Comparison of ENCODE assay signal across 2 fruit fly cellular contexts in genomic region chr2L:10418981-10419380, dm6.
TF ChIP-seq lines count a peak whose summit lies in the region.

Gene RfC3, plus strand, starts transcription at chr2L:10419190.

- TF ChIP-seq CTCF in whole organism, embryonic (GFP tag; optimal IDR thresholded peaks at IDR 0.05; lab: Kevin White, UChicago), result no peak

TF ChIP-seq in whole organism, adult, 20 proteins besides CTCF, POLR2A, EP300 and RAD21:
- TF ChIP-seq CG7101 (tag; optimal IDR thresholded peaks at IDR 0.05; lab: Kevin White, UChicago) (no peak), kay (GFP tag; lab: Kevin White, UChicago; ENCODE audit: borderline replicate concordance) (peak; percentile 94), CG5204 (GFP tag; optimal IDR thresholded peaks at IDR 0.05; lab: Kevin White, UChicago) (no peak), Hr96 (GFP tag; optimal IDR thresholded peaks at IDR 0.05; lab: Kevin White, UChicago) (no peak), Mnt (GFP tag; optimal IDR thresholded peaks at IDR 0.05; lab: Kevin White, UChicago) (peak; percentile 16), cnc (optimal IDR thresholded peaks at IDR 0.05; lab: Kevin White, UChicago) (no peak), tj (GFP tag; optimal IDR thresholded peaks at IDR 0.05; lab: Kevin White, UChicago) (no peak), toe (GFP tag; optimal IDR thresholded peaks at IDR 0.05; lab: Kevin White, UChicago) (no peak)
TF ChIP-seq in whole organism, adult: peak in this region for 2.

TF ChIP-seq in whole organism, embryonic, 481 proteins besides CTCF, POLR2A, EP300 and RAD21 (continues in another document):
- TF ChIP-seq wor (GFP tag; IDR thresholded peaks at IDR 0.05; lab: Robert Waterston, UW) (no peak), sens-2 (GFP tag; IDR thresholded peaks at IDR 0.05; lab: Robert Waterston, UW) (no peak), B-H1 (GFP tag; IDR thresholded peaks at IDR 0.05; lab: Robert Waterston, UW) (no peak), trem (tag; optimal IDR thresholded peaks at IDR 0.05; lab: Kevin White, UChicago) (peak; percentile 55), CG3726 (GFP tag; IDR thresholded peaks at IDR 0.05; lab: Robert Waterston, UW) (no peak), Scr (GFP tag; IDR thresholded peaks at IDR 0.05; lab: Robert Waterston, UW; ENCODE audit: partially characterized antibody) (peak; percentile 81), btn (GFP tag; optimal IDR thresholded peaks at IDR 0.05; lab: Kevin White, UChicago) (no peak), mirr (GFP tag; optimal IDR thresholded peaks at IDR 0.05; lab: Kevin White, UChicago) (no peak), CG10979 (tag; optimal IDR thresholded peaks at IDR 0.05; lab: Kevin White, UChicago) (no peak), CG9215 (GFP tag; IDR thresholded peaks at IDR 0.05; lab: Robert Waterston, UW) (no peak), slou (GFP tag; optimal IDR thresholded peaks at IDR 0.05; lab: Kevin White, UChicago) (no peak), Hr78 (GFP tag; optimal IDR thresholded peaks at IDR 0.05; lab: Kevin White, UChicago) (peak in 1 of 2 experiments; percentile 93), lov (optimal IDR thresholded peaks at IDR 0.05; lab: Kevin White, UChicago) (no peak), lov (GFP tag; IDR thresholded peaks at IDR 0.05; lab: Robert Waterston, UW) (no peak), Rfx (GFP tag; IDR thresholded peaks at IDR 0.05; lab: Robert Waterston, UW) (no peak), CG8765 (GFP tag; IDR thresholded peaks at IDR 0.05; lab: Robert Waterston, UW) (no peak), gem (tag; optimal IDR thresholded peaks at IDR 0.05; lab: Kevin White, UChicago) (no peak), HLH54F (GFP tag; optimal IDR thresholded peaks at IDR 0.05; lab: Kevin White, UChicago) (no peak), cas (GFP tag; IDR thresholded peaks at IDR 0.05; lab: Robert Waterston, UW) (no peak), tgo (GFP tag; IDR thresholded peaks at IDR 0.05; lab: Robert Waterston, UW) (no peak), knrl (GFP tag; IDR thresholded peaks at IDR 0.05; lab: Robert Waterston, UW; ENCODE audit: partially characterized antibody) (peak; percentile 59; the same call in 2 of the 3 replicates), klu (GFP tag; IDR thresholded peaks at IDR 0.05; lab: Robert Waterston, UW) (no peak), MBD-R2 (GFP tag; IDR thresholded peaks at IDR 0.05; lab: Robert Waterston, UW) (peak; percentile 51; the same call in 1 of the 2 replicates), CG10267 (tag; optimal IDR thresholded peaks at IDR 0.05; lab: Kevin White, UChicago) (peak; percentile 21), CG11696 (GFP tag; IDR thresholded peaks at IDR 0.05; lab: Robert Waterston, UW) (no peak), Myb (GFP tag; optimal IDR thresholded peaks at IDR 0.05; lab: Kevin White, UChicago) (peak; percentile 85), hth (optimal IDR thresholded peaks at IDR 0.05; lab: Kevin White, UChicago) (no peak), zen (tag; optimal IDR thresholded peaks at IDR 0.05; lab: Kevin White, UChicago) (no peak), salm (tag; optimal IDR thresholded peaks at IDR 0.05; lab: Kevin White, UChicago) (no peak), CG18011 (GFP tag; optimal IDR thresholded peaks at IDR 0.05; lab: Kevin White, UChicago) (no peak), CG6854 (GFP tag; optimal IDR thresholded peaks at IDR 0.05; lab: Kevin White, UChicago) (no peak), CG1024 (GFP tag; IDR thresholded peaks at IDR 0.05; lab: Robert Waterston, UW) (no peak), run (tag; optimal IDR thresholded peaks at IDR 0.05; lab: Kevin White, UChicago) (no peak), CG7357 (GFP tag; IDR thresholded peaks at IDR 0.05; lab: Robert Waterston, UW) (no peak), CG12769 (tag; optimal IDR thresholded peaks at IDR 0.05; lab: Kevin White, UChicago) (no peak), Kr (GFP tag; optimal IDR thresholded peaks at IDR 0.05; lab: Kevin White, UChicago) (no peak), croc (GFP tag; conservative IDR thresholded peaks at IDR 0.05; lab: Robert Waterston, UW) (no peak), CG7556 (GFP tag; optimal IDR thresholded peaks at IDR 0.05; lab: Kevin White, UChicago) (no peak), CG31441 (GFP tag; IDR thresholded peaks at IDR 0.05; lab: Robert Waterston, UW) (no peak), CG8089 (GFP tag; optimal IDR thresholded peaks at IDR 0.05; lab: Kevin White, UChicago) (no peak), Hr39 (optimal IDR thresholded peaks at IDR 0.05; lab: Kevin White, UChicago) (no peak), CG15696 (tag; optimal IDR thresholded peaks at IDR 0.05; lab: Kevin White, UChicago) (no peak), CG7745 (tag; optimal IDR thresholded peaks at IDR 0.05; lab: Kevin White, UChicago) (no peak), vvl (GFP tag; IDR thresholded peaks at IDR 0.05; lab: Robert Waterston, UW) (no peak), mam (GFP tag; optimal IDR thresholded peaks at IDR 0.05; lab: Kevin White, UChicago) (no peak), H15 (GFP tag; IDR thresholded peaks at IDR 0.05; lab: Robert Waterston, UW) (no peak), ken (GFP tag; IDR thresholded peaks at IDR 0.05; lab: Robert Waterston, UW) (no peak), CG10366 (GFP tag; IDR thresholded peaks at IDR 0.05; lab: Robert Waterston, UW) (no peak), bsh (GFP tag; optimal IDR thresholded peaks at IDR 0.05; lab: Kevin White, UChicago) (no peak), CG42726 (GFP tag; IDR thresholded peaks at IDR 0.05; lab: Robert Waterston, UW; ENCODE audit: partially characterized antibody) (no peak), CG11398 (GFP tag; optimal IDR thresholded peaks at IDR 0.05; lab: Kevin White, UChicago) (no peak), CG4282 (GFP tag; optimal IDR thresholded peaks at IDR 0.05; lab: Kevin White, UChicago) (no peak), yki (optimal IDR thresholded peaks at IDR 0.05; lab: Kevin White, UChicago) (no peak), CG31388 (GFP tag; optimal IDR thresholded peaks at IDR 0.05; lab: Kevin White, UChicago) (no peak), Deaf1 (tag; optimal IDR thresholded peaks at IDR 0.05; lab: Kevin White, UChicago) (no peak), rib (GFP tag; IDR thresholded peaks at IDR 0.05; lab: Robert Waterston, UW) (0 out of 2 replicates have a peak, but pooled peaks have one; percentile 11), ro (GFP tag; IDR thresholded peaks at IDR 0.05; lab: Robert Waterston, UW) (no peak), PHDP (tag; optimal IDR thresholded peaks at IDR 0.05; lab: Kevin White, UChicago) (no peak), CG10565 (GFP tag; optimal IDR thresholded peaks at IDR 0.05; lab: Kevin White, UChicago) (no peak), YL-1 (GFP tag; optimal IDR thresholded peaks at IDR 0.05; lab: Kevin White, UChicago) (peak; percentile 38), Neu2 (GFP tag; optimal IDR thresholded peaks at IDR 0.05; lab: Kevin White, UChicago; ENCODE audit: borderline replicate concordance) (no peak), ham (GFP tag; IDR thresholded peaks at IDR 0.05; lab: Robert Waterston, UW) (no peak), grn (GFP tag; optimal IDR thresholded peaks at IDR 0.05; lab: Kevin White, UChicago) (no peak), CG7928 (GFP tag; optimal IDR thresholded peaks at IDR 0.05; lab: Kevin White, UChicago) (no peak), CG6791 (GFP tag; IDR thresholded peaks at IDR 0.05; lab: Robert Waterston, UW; ENCODE audit: partially characterized antibody) (peak; percentile 89), crp (GFP tag; optimal IDR thresholded peaks at IDR 0.05; lab: Kevin White, UChicago) (no peak), shn (GFP tag; optimal IDR thresholded peaks at IDR 0.05; lab: Kevin White, UChicago) (no peak), wdn (GFP tag; IDR thresholded peaks at IDR 0.05; lab: Robert Waterston, UW) (no peak), CG10431 (GFP tag; optimal IDR thresholded peaks at IDR 0.05; lab: Kevin White, UChicago) (no peak), scrt (GFP tag; optimal IDR thresholded peaks at IDR 0.05; lab: Kevin White, UChicago) (peak; percentile 90), insv (GFP tag; optimal IDR thresholded peaks at IDR 0.05; lab: Kevin White, UChicago) (no peak), tin (GFP tag; optimal IDR thresholded peaks at IDR 0.05; lab: Kevin White, UChicago) (no peak), CG9932 (GFP tag; IDR thresholded peaks at IDR 0.05; lab: Robert Waterston, UW) (no peak), stc (GFP tag; IDR thresholded peaks at IDR 0.05; lab: Robert Waterston, UW) (no peak), Rx (GFP tag; IDR thresholded peaks at IDR 0.05; lab: Robert Waterston, UW) (no peak), H2.0 (GFP tag; IDR thresholded peaks at IDR 0.05; lab: Robert Waterston, UW) (no peak), Hand (GFP tag; optimal IDR thresholded peaks at IDR 0.05; lab: Kevin White, UChicago) (no peak), Hsf (GFP tag; optimal IDR thresholded peaks at IDR 0.05; lab: Kevin White, UChicago) (no peak), otp (GFP tag; IDR thresholded peaks at IDR 0.05; lab: Robert Waterston, UW) (no peak), cad (GFP tag; optimal IDR thresholded peaks at IDR 0.05; lab: Kevin White, UChicago) (no peak), CG8944 (GFP tag; optimal IDR thresholded peaks at IDR 0.05; lab: Kevin White, UChicago) (no peak), hb (GFP tag; IDR thresholded peaks at IDR 0.05; lab: Robert Waterston, UW; ENCODE audit: partially characterized antibody) (peak; percentile 80), ems (GFP tag; optimal IDR thresholded peaks at IDR 0.05; lab: Kevin White, UChicago) (no peak), Adf1 (GFP tag; IDR thresholded peaks at IDR 0.05; lab: Robert Waterston, UW) (no peak), ssp (GFP tag; IDR thresholded peaks at IDR 0.05; lab: Robert Waterston, UW) (no peak), CG7987 (GFP tag; optimal IDR thresholded peaks at IDR 0.05; lab: Kevin White, UChicago) (no peak), CG3407 (GFP tag; optimal IDR thresholded peaks at IDR 0.05; lab: Kevin White, UChicago) (no peak), CG32772 (GFP tag; IDR thresholded peaks at IDR 0.05; lab: Robert Waterston, UW) (no peak), pita (GFP tag; optimal IDR thresholded peaks at IDR 0.05; lab: Kevin White, UChicago) (no peak), pfk (GFP tag; optimal IDR thresholded peaks at IDR 0.05; lab: Kevin White, UChicago) (peak; percentile 48)

Comparison
In these comparisons a context has a peak if more than half of its experiments do, and no peak if none do; other contexts are left out.
1. Of the 1 proteins assayed by ChIP-seq in both whole organism, embryonic and whole organism, adult: peak only in whole organism, embryonic: none; only in whole organism, adult: kay; in both: none; in neither: 0.